Worm (Caenorhabditis elegans): Measurements from ENCODE around the gene cut-3.

The cut-3 gene

ce11 chrII:8404748-8405147 is 41.9 kb downstream of the cut-3 start, which contains the start of gene skpo-1:
skpo-1 (minus strand) TSS chrII:8404848.
- no peak for TF ChIP-seq pag-3 (tag; optimal IDR thresholded peaks at IDR 0.05; ENCODE audit: borderline replicate concordance)
- no peak for TF ChIP-seq rnt-1 (tag; optimal IDR thresholded peaks at IDR 0.05)
- no peak for TF ChIP-seq eyg-1 (tag; optimal IDR thresholded peaks at IDR 0.05)
- no peak for TF ChIP-seq fkh-6 (tag; optimal IDR thresholded peaks at IDR 0.05)
- TF ChIP-seq sox-2 (GFP tag; IDR thresholded peaks at IDR 0.05): no peak
- TF ChIP-seq tbx-7 (tag; optimal IDR thresholded peaks at IDR 0.05): no peak
- no peak for TF ChIP-seq tbx-2 (tag; optimal IDR thresholded peaks at IDR 0.05)
- TF ChIP-seq hlh-8 (tag; optimal IDR thresholded peaks at IDR 0.05): no peak
- TF ChIP-seq ceh-24 (tag; optimal IDR thresholded peaks at IDR 0.05): no peak
- TF ChIP-seq C08G9.2 (tag; optimal IDR thresholded peaks at IDR 0.05): no peak
- TF ChIP-seq pros-1 (tag; optimal IDR thresholded peaks at IDR 0.05): no peak
- no peak for TF ChIP-seq odd-2 (tag; optimal IDR thresholded peaks at IDR 0.05)

ce11 chrII:8399997-8400396 is 46.6 kb downstream of the cut-3 start:
- TF ChIP-seq ceh-2 (tag; optimal IDR thresholded peaks at IDR 0.05) (no peak), elt-2 (tag; optimal IDR thresholded peaks at IDR 0.05) (peak; percentile 41)

ce11 chrII:8399064-8399463 is 47.6 kb downstream of the cut-3 start, which contains the start of gene dod-23:
dod-23 (minus strand) TSS chrII:8399164.
- TF ChIP-seq mec-3 (tag; optimal IDR thresholded peaks at IDR 0.05; ENCODE audit: borderline replicate concordance) (no peak), hlh-15 (tag; optimal IDR thresholded peaks at IDR 0.05) (no peak), ceh-31 (tag; optimal IDR thresholded peaks at IDR 0.05) (no peak)

ce11 chrII:8396041-8396440 is 50.6 kb downstream of the cut-3 start, which contains the start of gene F49E12.7:
F49E12.7 (minus strand) TSS chrII:8396141.
- TF ChIP-seq gmeb-2 (tag; optimal IDR thresholded peaks at IDR 0.05) (no peak), ttx-3 (tag; optimal IDR thresholded peaks at IDR 0.05) (no peak), ceh-2 (tag; optimal IDR thresholded peaks at IDR 0.05) (no peak), pha-4 (tag; optimal IDR thresholded peaks at IDR 0.05) (no peak), K09A11.1 (tag; optimal IDR thresholded peaks at IDR 0.05; ENCODE audit: insufficient read depth) (no peak), ets-4 (tag; optimal IDR thresholded peaks at IDR 0.05) (no peak), ceh-22 (tag; optimal IDR thresholded peaks at IDR 0.05) (no peak), ceh-19 (GFP tag; optimal IDR thresholded peaks at IDR 0.05) (no peak), ref-2 (tag; optimal IDR thresholded peaks at IDR 0.05) (no peak), T23F11.4 (GFP tag; optimal IDR thresholded peaks at IDR 0.05) (no peak)

Measured in whole organism, late embryonic.